Worm (Caenorhabditis elegans): Measurements from ENCODE around the gene ndx-2.

Gene ndx-2

ce11 chrV:2614986-2615687, 49.7 kb downstream of the ndx-2 start, which contains the start of gene F53E10.1:
Gene F53E10.1, plus strand, starts transcription at chrV:2615310.
- TF ChIP-seq F13H6.1 (tag; optimal IDR thresholded peaks at IDR 0.05) (no peak), pag-3 (tag; optimal IDR thresholded peaks at IDR 0.05; ENCODE audit: borderline replicate concordance) (no peak), elt-2 (tag; optimal IDR thresholded peaks at IDR 0.05) (peak; percentile 10)

All from whole organism, late embryonic.